Worm (Caenorhabditis elegans): ENCODE results near the gene T10B5.10.
"Not testable (repeated sequence)": the region's sequence is repeated elsewhere in the genome, so short reads cannot be mapped to it uniquely, and the experiment has no call there.

The T10B5.10 gene

ce11 chrV:1820749-1821148 is 35.3 kb downstream of the T10B5.10 start:
- TF ChIP-seq sox-4 (tag; optimal IDR thresholded peaks at IDR 0.05) (no peak), ets-4 (tag; optimal IDR thresholded peaks at IDR 0.05) (no peak), sdc-2 (tag; optimal IDR thresholded peaks at IDR 0.05) (no peak), unc-55 (GFP tag; optimal IDR thresholded peaks at IDR 0.05) (no peak), sox-2 (GFP tag; IDR thresholded peaks at IDR 0.05) (no peak), lim-6 (tag; optimal IDR thresholded peaks at IDR 0.05) (no peak), elt-4 (tag; optimal IDR thresholded peaks at IDR 0.05) (no peak)

- no peak for TF ChIP-seq sdc-2 (tag; optimal IDR thresholded peaks at IDR 0.05)
- TF ChIP-seq fkh-6 (tag; optimal IDR thresholded peaks at IDR 0.05), result no peak
- TF ChIP-seq nfya-1 (tag; optimal IDR thresholded peaks at IDR 0.05), result no peak
- TF ChIP-seq K02D7.2 (tag; optimal IDR thresholded peaks at IDR 0.05), result no peak
- TF ChIP-seq zip-5 (tag; optimal IDR thresholded peaks at IDR 0.05), result no peak
- TF ChIP-seq nhr-11 (tag; optimal IDR thresholded peaks at IDR 0.05), result no peak
- TF ChIP-seq hlh-8 (tag; optimal IDR thresholded peaks at IDR 0.05), result no peak
- TF ChIP-seq ceh-6 (GFP tag; optimal IDR thresholded peaks at IDR 0.05), result no peak
- TF ChIP-seq che-1 (tag; optimal IDR thresholded peaks at IDR 0.05), result no peak
- no peak for TF ChIP-seq rnt-1 (tag; optimal IDR thresholded peaks at IDR 0.05)
- no peak for TF ChIP-seq gmeb-2 (tag; optimal IDR thresholded peaks at IDR 0.05)
- no peak for TF ChIP-seq F13H6.1 (tag; optimal IDR thresholded peaks at IDR 0.05)
- no peak for TF ChIP-seq syd-9 (tag; optimal IDR thresholded peaks at IDR 0.05)
- TF ChIP-seq elt-4 (tag; optimal IDR thresholded peaks at IDR 0.05), result no peak
- TF ChIP-seq unc-55 (GFP tag; optimal IDR thresholded peaks at IDR 0.05), result no peak
- no peak for TF ChIP-seq unc-86 (tag; optimal IDR thresholded peaks at IDR 0.05)
- no peak for TF ChIP-seq C38D4.7 (GFP tag; optimal IDR thresholded peaks at IDR 0.05)
- no peak for TF ChIP-seq pat-9 (tag; optimal IDR thresholded peaks at IDR 0.05)
- TF ChIP-seq ceh-34 (tag; optimal IDR thresholded peaks at IDR 0.05), result no peak
- no peak for TF ChIP-seq tbx-7 (tag; optimal IDR thresholded peaks at IDR 0.05)
Measured at ce11 chrV:1820016-1820415, 36.1 kb downstream of the T10B5.10 start.

DNA sequence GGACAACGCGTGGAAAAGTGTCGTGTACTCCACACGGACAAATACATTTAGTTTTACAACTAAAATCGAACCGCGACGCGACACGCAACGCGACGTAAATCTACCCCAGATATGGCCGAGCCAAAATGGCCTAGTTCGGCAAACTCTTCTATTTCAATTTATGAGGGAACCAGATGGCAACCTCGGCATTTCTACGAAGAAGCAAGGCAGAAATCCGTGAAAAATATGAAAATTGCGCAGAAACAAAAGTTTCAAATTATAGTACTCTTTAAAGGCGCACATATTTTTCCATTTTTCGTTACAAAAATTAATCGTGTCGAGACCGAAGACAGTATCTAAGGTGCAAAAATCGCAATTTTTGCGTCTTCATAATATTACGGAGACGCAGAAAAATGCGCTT is 41.3 kb downstream of the T10B5.10 start, which contains the start of gene Y46H3A.5:
Gene Y46H3A.5, minus strand, starts transcription at position 101 of the 400 bp plus-strand sequence.
- not testable (repeated sequence) for TF ChIP-seq sox-2 (GFP tag; IDR thresholded peaks at IDR 0.05); dmd-4 (tag; optimal IDR thresholded peaks at IDR 0.05; ENCODE audit: borderline replicate concordance); lin-11 (tag; optimal IDR thresholded peaks at IDR 0.05)

ce11 chrV:1811035-1811434 is 45.0 kb downstream of the T10B5.10 start, which contains the start of gene Y46H3A.4:
TSS of gene Y46H3A.4 (minus strand) at chrV:1811135.
- TF ChIP-seq sdc-2 (tag; optimal IDR thresholded peaks at IDR 0.05), result no peak
- TF ChIP-seq hlh-13 (GFP tag; optimal IDR thresholded peaks at IDR 0.05), result no peak
- TF ChIP-seq eyg-1 (tag; optimal IDR thresholded peaks at IDR 0.05), result no peak
- no peak for TF ChIP-seq ceh-9 (tag; optimal IDR thresholded peaks at IDR 0.05)
- TF ChIP-seq T23F11.4 (GFP tag; optimal IDR thresholded peaks at IDR 0.05), result no peak
- TF ChIP-seq che-1 (tag; optimal IDR thresholded peaks at IDR 0.05), result no peak
- TF ChIP-seq unc-42 (tag; optimal IDR thresholded peaks at IDR 0.05), result no peak
- TF ChIP-seq mec-3 (tag; optimal IDR thresholded peaks at IDR 0.05; ENCODE audit: borderline replicate concordance), result no peak
- no peak for TF ChIP-seq C38D4.7 (GFP tag; optimal IDR thresholded peaks at IDR 0.05)
- no peak for TF ChIP-seq K02D7.2 (tag; optimal IDR thresholded peaks at IDR 0.05)
- TF ChIP-seq dve-1 (tag; optimal IDR thresholded peaks at IDR 0.05), result no peak
- TF ChIP-seq unc-86 (tag; optimal IDR thresholded peaks at IDR 0.05), result no peak
- TF ChIP-seq hlh-6 (tag; optimal IDR thresholded peaks at IDR 0.05), result no peak
- TF ChIP-seq ceh-48 (tag; optimal IDR thresholded peaks at IDR 0.05), result no peak
- TF ChIP-seq ceh-6 (GFP tag; optimal IDR thresholded peaks at IDR 0.05), result no peak
- no peak for TF ChIP-seq ceh-24 (tag; optimal IDR thresholded peaks at IDR 0.05)
- no peak for TF ChIP-seq pros-1 (tag; optimal IDR thresholded peaks at IDR 0.05)
